Worm (Caenorhabditis elegans): Measurements from ENCODE around the gene Y82E9BL.6.

- TF ChIP-seq T22C8.4 (GFP tag; IDR thresholded peaks at IDR 0.05) = no peak
- TF ChIP-seq ztf-23 (GFP tag; IDR thresholded peaks at IDR 0.05) = no peak
- TF ChIP-seq ztf-29 (GFP tag; IDR thresholded peaks at IDR 0.05) = no peak
- TF ChIP-seq klf-2 (GFP tag; conservative IDR thresholded peaks at IDR 0.05) = no peak
Observed at ce11 chrIII:1342488-1342887, 3.1 kb downstream of the Y82E9BL.6 start, which contains the start of gene fbxa-26.
